Worm (Caenorhabditis elegans) whole organism, dauer: ENCODE measurements around the gene F35G2.5.

ENCODE experiments used
- unc-62 ChIP-seq: sonication (generic microtip); optimal IDR thresholded peaks from 2 replicates; lab custom pipeline; 2017; ENCODE audit warnings: missing biosample characterization, missing genetic modification reagents, missing genetic modification characterization

Gene F35G2.5

ce11 chrIV:12270392-12270791 is 51.0 kb downstream of the F35G2.5 start, which contains the start of gene C42C1.3:
C42C1.3 (minus strand) TSS chrIV:12270492.
- TF ChIP-seq unc-62 (GFP tag; lab: Kevin White, UChicago) = no peak
